Worm (Caenorhabditis elegans): ENCODE data around the gene pqn-78.

pqn-78 gene

DNA sequence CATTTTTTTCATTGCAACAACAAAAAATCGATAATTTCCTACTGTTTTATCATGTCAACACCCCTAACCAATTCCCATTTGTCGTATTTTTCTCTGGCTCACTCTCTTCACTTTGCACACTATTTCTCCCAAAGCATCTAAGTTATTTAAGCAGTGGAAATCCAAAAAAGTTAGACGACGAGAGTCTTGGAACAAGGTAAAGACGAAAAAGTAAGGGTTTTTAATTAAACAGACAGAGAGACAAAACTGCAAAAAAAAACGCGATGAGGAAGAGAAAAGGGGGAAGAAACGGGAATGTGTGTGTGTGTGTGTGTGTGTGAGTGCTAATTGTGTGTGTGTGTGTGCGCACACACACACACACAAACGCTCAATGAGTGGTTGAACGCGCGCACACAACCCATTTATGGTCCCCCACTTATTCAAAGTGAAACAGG lies 33.6 kb downstream of the pqn-78 start (continued):
- TF ChIP-seq lin-13 (GFP tag; optimal IDR thresholded peaks at IDR 0.05): no peak
- no peak for TF ChIP-seq egl-43 (GFP tag; IDR thresholded peaks at IDR 0.05)
- no peak for TF ChIP-seq arid-1 (GFP tag; conservative IDR thresholded peaks at IDR 0.05)
- no peak for TF ChIP-seq skn-1 (tag; optimal IDR thresholded peaks at IDR 0.05)
- no peak for TF ChIP-seq egl-27 (tag; optimal IDR thresholded peaks at IDR 0.05)

- peak; percentile 41 for TF ChIP-seq pqm-1 (tag; optimal IDR thresholded peaks at IDR 0.05)
- peak; percentile 40 for TF ChIP-seq duxl-1 (tag; optimal IDR thresholded peaks at IDR 0.05; ENCODE audit: poor library complexity)
- TF ChIP-seq tra-1 (GFP tag; IDR thresholded peaks at IDR 0.05): 0 out of 2 replicates have a peak, but pooled peaks have one; percentile 29
- TF ChIP-seq dve-1 (tag; optimal IDR thresholded peaks at IDR 0.05; ENCODE audit: insufficient read depth): peak; percentile 23
- TF ChIP-seq lsy-2 (tag; optimal IDR thresholded peaks at IDR 0.05): peak in 1 of 2 experiments; percentile 28
- TF ChIP-seq lin-1 (GFP tag; IDR thresholded peaks at IDR 0.05): no peak
- TF ChIP-seq nhr-111 (GFP tag; optimal IDR thresholded peaks at IDR 0.05): no peak
- no peak for TF ChIP-seq daf-16 (GFP tag; optimal IDR thresholded peaks at IDR 0.05)
- peak; percentile 62 for TF ChIP-seq daf-16 (tag; optimal IDR thresholded peaks at IDR 0.05)
- no peak for TF ChIP-seq snpc-4 (tag; optimal IDR thresholded peaks at IDR 0.05)
- TF ChIP-seq mxl-3 (GFP tag; optimal IDR thresholded peaks at IDR 0.05): no peak
- peak in 1 of 2 experiments; percentile 3 for TF ChIP-seq unc-62 (GFP tag; optimal IDR thresholded peaks at IDR 0.05 in 1 of 2)
- TF ChIP-seq unc-62 (tag; optimal IDR thresholded peaks at IDR 0.05): no peak
Observed at ce11 chrIV:15559065-15559464, 35.8 kb downstream of the pqn-78 start.

- peak; percentile 61; the same call in 1 of the 2 replicates for TF ChIP-seq snpc-1.2 (GFP tag; IDR thresholded peaks at IDR 0.05)
- TF ChIP-seq skn-1 (tag; optimal IDR thresholded peaks at IDR 0.05): no peak
Observed at ce11 chrIV:15554771-15555170, 40.1 kb downstream of the pqn-78 start.
